Worm (Caenorhabditis elegans) whole organism, mixed stage, embryonic: ENCODE results near the gene B0365.9.

Experiments used
- blmp-1 ChIP-seq: fragments of 150-350 bp; optimal IDR thresholded peaks from 2 replicates; lab custom pipeline; 2014; ENCODE audit warnings: missing biosample characterization, missing genetic modification characterization
- ces-1 ChIP-seq: fragments of 150-350 bp; optimal IDR thresholded peaks from 2 replicates; lab custom pipeline; 2014; ENCODE audit warnings: missing biosample characterization, missing genetic modification reagents, missing genetic modification characterization
- elt-3 ChIP-seq: fragments of 150-350 bp; optimal IDR thresholded peaks from 2 replicates; lab custom pipeline; 2014; ENCODE audit warnings: missing biosample characterization, missing genetic modification characterization
- lin-13 ChIP-seq: fragments of 150-350 bp; optimal IDR thresholded peaks from 2 replicates; lab custom pipeline; 2014; ENCODE audit warnings: missing biosample characterization, missing genetic modification characterization
- lsy-2 ChIP-seq: fragments of 150-350 bp; optimal IDR thresholded peaks from 2 replicates; lab custom pipeline; 2014; ENCODE audit warnings: missing biosample characterization, missing genetic modification characterization
- mep-1 ChIP-seq: fragments of 150-350 bp; optimal IDR thresholded peaks from 2 replicates; lab custom pipeline; 2017; ENCODE audit warnings: missing biosample characterization, missing genetic modification reagents, missing genetic modification characterization, inconsistent platforms
- nhr-237 ChIP-seq: fragments of 150-350 bp; optimal IDR thresholded peaks from 2 replicates; lab custom pipeline; 2014; ENCODE audit warnings: missing biosample characterization, missing genetic modification characterization
- nhr-28 ChIP-seq: fragments of 150-350 bp; optimal IDR thresholded peaks from 2 replicates; lab custom pipeline; 2014; ENCODE audit warnings: missing biosample characterization, missing genetic modification characterization
- snpc-4 ChIP-seq: fragments of 150-350 bp; optimal IDR thresholded peaks from 2 replicates; lab custom pipeline; 2014; ENCODE audit warnings: missing biosample characterization, missing genetic modification characterization
- sptf-1 ChIP-seq: sonication (generic microtip); optimal IDR thresholded peaks from 2 replicates; lab custom pipeline; 2017; ENCODE audit warnings: mild to moderate bottlenecking, missing genetic modification characterization, moderate library complexity, missing compliant biosample characterization
- unc-39 ChIP-seq: fragments of 150-350 bp; optimal IDR thresholded peaks from 2 replicates; lab custom pipeline; 2014; ENCODE audit warnings: missing biosample characterization, missing genetic modification characterization
- unc-62 ChIP-seq: fragments of 150-350 bp; optimal IDR thresholded peaks from 2 replicates; lab custom pipeline; 2014; ENCODE audit warnings: missing biosample characterization, missing genetic modification reagents, missing genetic modification characterization

DNA sequence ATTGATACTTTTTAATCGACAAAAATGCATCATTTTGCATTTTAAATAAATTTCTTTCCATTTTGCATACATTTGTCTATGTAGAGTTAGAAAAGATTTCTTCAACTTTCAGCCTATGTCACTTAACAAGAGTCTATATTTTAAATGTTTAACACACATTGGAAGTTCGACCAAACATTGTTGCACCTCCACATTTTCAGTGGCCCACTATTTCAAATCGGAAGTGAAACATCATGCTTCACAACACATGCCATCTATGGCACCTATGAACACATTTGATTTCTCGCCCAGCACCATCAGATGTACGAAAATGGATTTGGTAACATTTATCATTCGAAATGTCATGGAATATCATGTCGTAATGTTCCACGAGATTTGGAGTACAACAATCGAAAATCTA lies 5.3 kb upstream of the B0365.9 start, which contains the start of gene dhc-3:
- TF ChIP-seq unc-62 (GFP tag; lab: Kevin White, UChicago) (no peak), lin-13 (tag; lab: Kevin White, UChicago) (no peak), lsy-2 (tag; lab: Kevin White, UChicago) (no peak), mep-1 (tag; lab: Kevin White, UChicago) (no peak), nhr-28 (tag; lab: Kevin White, UChicago) (no peak), nhr-237 (no peak), elt-3 (tag; lab: Kevin White, UChicago) (no peak), snpc-4 (tag; lab: Kevin White, UChicago) (no peak), unc-39 (no peak), ces-1 (no peak), sptf-1 (no peak), blmp-1 (no peak)
